Worm (Caenorhabditis elegans) whole organism, L3 larva: ENCODE data around the gene hmg-1.1.

Experiments used
- mdl-1 ChIP-seq: fragments of 150-350 bp; optimal IDR thresholded peaks from 2 replicates; lab custom pipeline; 2014; ENCODE audit warnings: missing biosample characterization, missing genetic modification characterization
- nhr-76 ChIP-seq: fragments of 150-350 bp; sonication (generic microtip); optimal IDR thresholded peaks from 5 replicates; lab custom pipeline; 2014; ENCODE audit warnings: missing biosample characterization, missing genetic modification characterization

ce11 chrII:14230938-14231337, 19.6 kb upstream of the hmg-1.1 start:
- TF ChIP-seq nhr-76 (tag; lab: Kevin White, UChicago) (no peak), mdl-1 (tag; lab: Kevin White, UChicago) (no peak)
